Worm (Caenorhabditis elegans): ENCODE measurements around the gene tsfm-1.

tsfm-1 gene

DNA sequence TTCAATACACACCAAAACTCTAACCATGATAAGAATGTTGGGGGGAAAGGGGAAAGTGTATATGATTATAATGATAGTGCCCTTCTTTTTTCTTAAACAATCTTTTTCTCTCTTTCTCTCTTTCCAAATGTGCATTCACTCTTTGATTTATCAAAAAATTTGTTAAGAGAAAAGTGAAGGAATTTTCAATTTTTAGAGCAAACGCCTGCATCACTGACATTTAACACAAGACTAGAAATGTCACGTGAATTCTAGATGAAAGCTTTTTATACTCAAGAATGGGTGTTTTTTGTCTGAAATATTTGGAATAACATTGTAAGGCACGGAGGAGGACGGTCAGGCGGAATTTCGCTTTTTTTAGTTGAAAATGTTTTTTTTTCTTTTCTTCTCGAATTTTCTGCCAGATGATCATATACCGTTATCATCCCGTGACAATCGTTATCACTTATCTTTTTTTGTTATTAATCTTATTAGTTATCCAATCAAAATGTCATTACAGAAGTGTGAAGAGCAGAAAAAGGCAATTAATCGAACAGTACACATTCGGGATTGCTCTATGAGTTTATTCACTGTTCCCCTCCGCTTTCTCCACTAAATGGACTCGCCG lies 30.7 kb upstream of the tsfm-1 start, which contains the start of the genes frm-7 and F55C5.17:
frm-7 (plus strand) TSS at position 500 of the 607 bp plus-strand sequence.
F55C5.17 (plus strand) TSS at position 557 of the 607 bp plus-strand sequence.
- TF ChIP-seq nhr-11 (tag; optimal IDR thresholded peaks at IDR 0.05) (no peak), alr-1 (tag; optimal IDR thresholded peaks at IDR 0.05) (no peak), ztf-4 (tag; optimal IDR thresholded peaks at IDR 0.05) (no peak), skn-1 (tag; optimal IDR thresholded peaks at IDR 0.05) (no peak), unc-39 (tag; optimal IDR thresholded peaks at IDR 0.05) (no peak), crh-2 (tag; optimal IDR thresholded peaks at IDR 0.05) (peak; percentile 31), sma-3 (GFP tag; optimal IDR thresholded peaks at IDR 0.05) (peak; percentile 13), nhr-12 (tag; optimal IDR thresholded peaks at IDR 0.05) (no peak), fos-1 (tag; optimal IDR thresholded peaks at IDR 0.05) (peak; percentile 49)

DNA sequence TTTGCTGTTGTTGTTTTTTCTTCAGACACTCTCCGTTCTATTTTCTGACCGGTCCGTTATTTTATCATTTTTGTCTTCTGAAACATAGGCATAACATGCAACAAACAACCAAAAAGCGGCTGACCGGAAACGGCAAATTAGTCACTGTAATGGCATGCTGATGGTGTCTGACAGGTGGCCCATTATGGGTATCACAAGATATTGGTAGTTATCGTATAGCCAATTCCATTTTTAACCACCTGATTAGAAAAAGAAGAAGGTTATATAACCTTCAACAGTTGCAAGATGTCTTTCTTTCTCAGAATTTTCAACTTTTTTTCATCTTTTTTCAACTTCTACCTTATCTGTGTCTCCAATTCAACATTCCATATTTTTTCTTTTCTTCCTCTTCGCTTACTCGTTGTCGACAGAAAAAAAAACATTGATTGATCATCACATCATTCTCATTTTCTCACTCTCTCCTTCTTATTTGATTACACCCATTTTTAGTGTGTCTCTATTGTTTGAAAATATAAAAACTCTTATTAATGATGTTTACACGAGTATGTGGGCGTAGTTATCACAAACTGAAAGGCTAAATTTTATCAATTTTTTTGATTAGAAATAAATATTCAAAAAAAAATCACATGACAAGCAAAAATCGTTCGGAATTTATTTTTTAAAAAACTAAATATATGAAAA lies 29.6 kb upstream of the tsfm-1 start:
- TF ChIP-seq crh-2 (tag; optimal IDR thresholded peaks at IDR 0.05) (peak; percentile 6), nhr-21 (tag; optimal IDR thresholded peaks at IDR 0.05) (peak; percentile 15), unc-62 (GFP tag; optimal IDR thresholded peaks at IDR 0.05) (no peak), sma-3 (GFP tag; optimal IDR thresholded peaks at IDR 0.05) (peak; percentile 37), nhr-25 (tag; optimal IDR thresholded peaks at IDR 0.05) (peak; percentile 69), ama-1 (optimal IDR thresholded peaks at IDR 0.05) (peak; percentile 15), unc-55 (GFP tag; optimal IDR thresholded peaks at IDR 0.05) (no peak), nhr-10 (tag; optimal IDR thresholded peaks at IDR 0.05) (no peak), elt-1 (tag; optimal IDR thresholded peaks at IDR 0.05) (no peak)

DNA sequence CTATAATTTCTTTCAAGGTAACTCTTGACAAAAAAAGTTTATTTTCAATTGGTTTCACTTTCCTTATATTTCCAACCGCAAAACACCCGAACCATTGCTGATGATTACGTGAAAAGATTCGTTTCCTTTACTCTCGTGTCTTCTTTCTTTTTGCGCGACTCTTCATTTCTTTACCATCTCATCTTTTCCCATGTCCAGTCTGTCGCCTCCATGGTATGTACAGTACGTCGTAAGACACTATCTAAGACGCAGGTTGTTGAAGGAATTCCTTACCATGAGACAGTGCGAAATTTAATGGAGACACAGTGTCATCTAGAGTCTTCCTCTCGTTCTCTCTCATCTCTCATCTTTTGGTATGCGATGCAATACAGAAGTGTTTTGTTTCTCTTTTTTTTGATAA lies 28.8 kb upstream of the tsfm-1 start:
- TF ChIP-seq egl-27 (tag; optimal IDR thresholded peaks at IDR 0.05), result peak; percentile 75
- TF ChIP-seq F13H6.1 (tag; optimal IDR thresholded peaks at IDR 0.05), result peak; percentile 71
- TF ChIP-seq peb-1 (tag; optimal IDR thresholded peaks at IDR 0.05), result no peak
- TF ChIP-seq blmp-1 (tag; optimal IDR thresholded peaks at IDR 0.05; ENCODE audit: insufficient read depth), result peak; percentile 84
- peak; percentile 88 for TF ChIP-seq nhr-25 (tag; optimal IDR thresholded peaks at IDR 0.05)
- TF ChIP-seq fos-1 (tag; optimal IDR thresholded peaks at IDR 0.05), result peak; percentile 82
- no peak for TF ChIP-seq ztf-4 (tag; optimal IDR thresholded peaks at IDR 0.05)
- TF ChIP-seq nhr-129 (tag; optimal IDR thresholded peaks at IDR 0.05), result peak; percentile 89
- TF ChIP-seq unc-39 (tag; optimal IDR thresholded peaks at IDR 0.05), result no peak
- TF ChIP-seq snpc-4 (tag; optimal IDR thresholded peaks at IDR 0.05), result peak; percentile 1
- TF ChIP-seq ceh-82 (tag; optimal IDR thresholded peaks at IDR 0.05), result no peak
- TF ChIP-seq zag-1 (tag; optimal IDR thresholded peaks at IDR 0.05), result no peak
- TF ChIP-seq nhr-21 (tag; optimal IDR thresholded peaks at IDR 0.05), result peak; percentile 87
- TF ChIP-seq C34F6.9 (tag; optimal IDR thresholded peaks at IDR 0.05), result peak; percentile 54
- TF ChIP-seq unc-55 (GFP tag; optimal IDR thresholded peaks at IDR 0.05), result no peak
- no peak for TF ChIP-seq lin-13 (GFP tag; optimal IDR thresholded peaks at IDR 0.05)
- TF ChIP-seq ZK546.5 (tag; optimal IDR thresholded peaks at IDR 0.05), result no peak
- peak; percentile 89 for TF ChIP-seq sma-9 (GFP tag; optimal IDR thresholded peaks at IDR 0.05)
- TF ChIP-seq sma-9 (tag; optimal IDR thresholded peaks at IDR 0.05), result no peak
- no peak for TF ChIP-seq ztf-1 (GFP tag; conservative IDR thresholded peaks at IDR 0.05)
- TF ChIP-seq Y55F3AM.14 (GFP tag; optimal IDR thresholded peaks at IDR 0.05), result no peak
- no peak for TF ChIP-seq elt-3 (tag; optimal IDR thresholded peaks at IDR 0.05)
- TF ChIP-seq nhr-11 (tag; optimal IDR thresholded peaks at IDR 0.05), result no peak
- no peak for TF ChIP-seq mbf-1 (tag; optimal IDR thresholded peaks at IDR 0.05)
- peak; percentile 67 for TF ChIP-seq gmeb-1 (tag; optimal IDR thresholded peaks at IDR 0.05)
- TF ChIP-seq aly-2 (tag; optimal IDR thresholded peaks at IDR 0.05), result no peak
- TF ChIP-seq elt-1 (tag; optimal IDR thresholded peaks at IDR 0.05), result no peak
- TF ChIP-seq crh-2 (tag; optimal IDR thresholded peaks at IDR 0.05), result peak; percentile 80
- no peak for TF ChIP-seq R02D3.7 (tag; optimal IDR thresholded peaks at IDR 0.05)
- TF ChIP-seq nhr-10 (tag; optimal IDR thresholded peaks at IDR 0.05), result no peak
- TF ChIP-seq nhr-6 (tag; optimal IDR thresholded peaks at IDR 0.05), result no peak
- TF ChIP-seq nhr-237 (tag; optimal IDR thresholded peaks at IDR 0.05), result no peak
- no peak for TF ChIP-seq ama-1 (optimal IDR thresholded peaks at IDR 0.05)
- peak; percentile 86 for TF ChIP-seq sma-3 (GFP tag; optimal IDR thresholded peaks at IDR 0.05)
- no peak for TF ChIP-seq alr-1 (tag; optimal IDR thresholded peaks at IDR 0.05)
- TF ChIP-seq nhr-77 (tag; optimal IDR thresholded peaks at IDR 0.05), result no peak
- TF ChIP-seq lin-39 (tag; optimal IDR thresholded peaks at IDR 0.05), result no peak
- TF ChIP-seq mab-5 (tag; optimal IDR thresholded peaks at IDR 0.05), result no peak
- no peak for TF ChIP-seq ceh-16 (tag; optimal IDR thresholded peaks at IDR 0.05)
- peak; percentile 64 for TF ChIP-seq sem-4 (tag; optimal IDR thresholded peaks at IDR 0.05)
- TF ChIP-seq nhr-12 (tag; optimal IDR thresholded peaks at IDR 0.05), result no peak
- TF ChIP-seq lsy-2 (tag; optimal IDR thresholded peaks at IDR 0.05), result peak in 1 of 2 experiments; percentile 60
- no peak for TF ChIP-seq skn-1 (tag; optimal IDR thresholded peaks at IDR 0.05)
- no peak for TF ChIP-seq ztf-11 (tag; optimal IDR thresholded peaks at IDR 0.05)
- TF ChIP-seq mdl-1 (tag; optimal IDR thresholded peaks at IDR 0.05), result peak in 1 of 2 experiments; percentile 18
- no peak for TF ChIP-seq unc-62 (GFP tag; optimal IDR thresholded peaks at IDR 0.05)

All from whole organism, L2 larva.